Worm (Caenorhabditis elegans) whole organism, early embryonic: ENCODE measurements around the gene srw-134.

ENCODE experiments used
- B0310.2 ChIP-seq: sonication (generic microtip); optimal IDR thresholded peaks from 2 replicates; lab custom pipeline; 2016; ENCODE audit warnings: mild to moderate bottlenecking, missing genetic modification characterization, missing compliant biosample characterization
- F13C5.2 ChIP-seq: sonication (generic microtip); optimal IDR thresholded peaks from 2 replicates; lab custom pipeline; 2017; ENCODE audit warnings: mild to moderate bottlenecking, missing genetic modification characterization, inconsistent platforms, missing compliant biosample characterization
- aly-1 ChIP-seq: sonication (generic microtip); optimal IDR thresholded peaks from 2 replicates; lab custom pipeline; 2016; ENCODE audit warnings: missing genetic modification characterization, missing compliant biosample characterization
- ama-1 ChIP-seq: fragments of 150-350 bp; optimal IDR thresholded peaks from 2 replicates; lab custom pipeline; 2014
- ceh-13 ChIP-seq: fragments of 200-800 bp; sonication (Bioruptor generic); optimal IDR thresholded peaks from 2 replicates; lab custom pipeline; 2018; ENCODE audit warnings: mild to moderate bottlenecking, missing genetic modification characterization, missing compliant biosample characterization
- ceh-36 ChIP-seq: sonication (generic microtip); optimal IDR thresholded peaks from 2 replicates; lab custom pipeline; 2016; ENCODE audit warnings: missing genetic modification characterization, inconsistent platforms, missing compliant biosample characterization
- ets-7 ChIP-seq: sonication (generic microtip); optimal IDR thresholded peaks from 2 replicates; lab custom pipeline; 2016; ENCODE audit warnings: missing genotype, missing genetic modification characterization, missing compliant biosample characterization
- flt-1 ChIP-seq: fragments of 200-800 bp; sonication (Bioruptor generic); IDR thresholded peaks from 2 replicates; pipeline ENCODE4 v1.3.6; 2022; ENCODE audit warnings: missing genetic modification characterization, missing compliant biosample characterization
- hmbx-1 ChIP-seq: sonication (generic microtip); optimal IDR thresholded peaks from 2 replicates; lab custom pipeline; 2016; ENCODE audit warnings: mild to moderate bottlenecking, missing genetic modification characterization, missing compliant biosample characterization
- hmg-4 ChIP-seq: fragments of 200-800 bp; sonication (Bioruptor generic); optimal IDR thresholded peaks from 2 replicates; lab custom pipeline; 2018; ENCODE audit warnings: mild to moderate bottlenecking, missing genetic modification characterization, missing compliant biosample characterization
- hnd-1 ChIP-seq: sonication (generic microtip); optimal IDR thresholded peaks from 2 replicates; lab custom pipeline; 2016; ENCODE audit warnings: missing genetic modification characterization, missing compliant biosample characterization
- pes-1 ChIP-seq: fragments of 200-800 bp; sonication (Bioruptor generic); IDR thresholded peaks from 2 replicates; pipeline ENCODE4 v1.3.6; 2022; ENCODE audit warnings: missing genetic modification reagents, missing genetic modification characterization, missing compliant biosample characterization
- scrt-1 ChIP-seq: fragments of 200-800 bp; sonication (Bioruptor generic); IDR thresholded peaks from 2 replicates; pipeline ENCODE4 v1.3.6; 2022; ENCODE audit warnings: missing genetic modification characterization, missing compliant biosample characterization
- sea-1 ChIP-seq: fragments of 200-800 bp; sonication (Bioruptor generic); conservative IDR thresholded peaks from 2 replicates; pipeline ENCODE4 v1.3.6; 2022; ENCODE audit warnings: missing genetic modification characterization, missing compliant biosample characterization
- tbx-11 ChIP-seq: fragments of 200-800 bp; sonication (Bioruptor generic); IDR thresholded peaks from 2 replicates; pipeline ENCODE4 v1.3.6; 2022; ENCODE audit warnings: missing genetic modification characterization, missing compliant biosample characterization
- tbx-37 ChIP-seq: fragments of 200-800 bp; sonication (Bioruptor generic); conservative IDR thresholded peaks from 2 replicates; pipeline ENCODE4 v1.3.6; 2022; ENCODE audit warnings: missing genetic modification reagents, missing genetic modification characterization, missing compliant biosample characterization
- tra-4 ChIP-seq: sonication (generic microtip); optimal IDR thresholded peaks from 2 replicates; lab custom pipeline; 2017; ENCODE audit warnings: missing genetic modification characterization, missing compliant biosample characterization

The srw-134 gene

DNA sequence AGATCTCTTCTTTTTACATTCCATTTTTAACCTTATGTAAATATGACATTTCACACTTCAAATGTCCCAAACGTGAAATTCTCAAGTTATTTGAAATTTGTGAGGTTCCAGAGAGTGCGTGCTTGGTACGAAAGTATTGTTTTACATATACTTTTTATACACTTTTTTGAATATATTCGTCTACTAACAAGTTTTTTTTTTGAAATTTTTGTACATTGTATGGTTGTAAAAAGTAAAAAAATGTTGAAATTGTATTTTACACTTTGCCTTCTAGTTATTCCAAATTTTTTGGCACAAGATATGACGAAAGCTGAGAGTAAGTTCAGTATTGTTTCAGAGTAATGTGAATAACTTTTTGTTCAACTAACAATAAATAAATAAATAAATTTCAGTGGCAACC lies 22.3 kb upstream of the srw-134 start, which contains the start of gene lgc-1:
TSS of gene lgc-1 (plus strand) at position 301 of the 400 bp plus-strand sequence.
- TF ChIP-seq hmbx-1: no peak
- TF ChIP-seq ceh-36: no peak
- no peak for TF ChIP-seq scrt-1 (GFP tag; lab: Robert Waterston, UW)

- TF ChIP-seq hmbx-1 (no peak), tbx-37 (GFP tag; lab: Robert Waterston, UW) (no peak), tra-4 (tag; lab: Kevin White, UChicago) (no peak), ceh-13 (GFP tag; lab: Kevin White, UChicago) (no peak), hmg-4 (GFP tag; lab: Kevin White, UChicago) (no peak), scrt-1 (GFP tag; lab: Robert Waterston, UW) (no peak), aly-1 (tag; lab: Kevin White, UChicago) (no peak)
These were observed 19.1 kb upstream of the srw-134 start, which contains the start of gene nhr-57 for ce11 chrV:4131471-4131939. nhr-57 (plus strand) TSS chrV:4131889.

- no peak for TF ChIP-seq tra-4 (tag; lab: Kevin White, UChicago)
- no peak for TF ChIP-seq hmbx-1
- no peak for TF ChIP-seq flt-1 (GFP tag; lab: Robert Waterston, UW)
- TF ChIP-seq aly-1 (tag; lab: Kevin White, UChicago): no peak
- TF ChIP-seq F13C5.2 (tag; lab: Kevin White, UChicago): no peak
- no peak for TF ChIP-seq ama-1
- no peak for TF ChIP-seq tbx-11 (GFP tag; lab: Robert Waterston, UW)
- TF ChIP-seq sea-1 (GFP tag; lab: Robert Waterston, UW): no peak
- no peak for TF ChIP-seq pes-1 (GFP tag; lab: Robert Waterston, UW)
- no peak for TF ChIP-seq B0310.2
- TF ChIP-seq scrt-1 (GFP tag; lab: Robert Waterston, UW): no peak
- no peak for TF ChIP-seq ceh-13 (GFP tag; lab: Kevin White, UChicago)
- TF ChIP-seq hnd-1 (tag; lab: Kevin White, UChicago): no peak
These were observed 17.2 kb upstream of the srw-134 start, which contains the start of gene phat-4 for ce11 chrV:4129604-4130003. phat-4 (plus strand) TSS chrV:4129904.

DNA sequence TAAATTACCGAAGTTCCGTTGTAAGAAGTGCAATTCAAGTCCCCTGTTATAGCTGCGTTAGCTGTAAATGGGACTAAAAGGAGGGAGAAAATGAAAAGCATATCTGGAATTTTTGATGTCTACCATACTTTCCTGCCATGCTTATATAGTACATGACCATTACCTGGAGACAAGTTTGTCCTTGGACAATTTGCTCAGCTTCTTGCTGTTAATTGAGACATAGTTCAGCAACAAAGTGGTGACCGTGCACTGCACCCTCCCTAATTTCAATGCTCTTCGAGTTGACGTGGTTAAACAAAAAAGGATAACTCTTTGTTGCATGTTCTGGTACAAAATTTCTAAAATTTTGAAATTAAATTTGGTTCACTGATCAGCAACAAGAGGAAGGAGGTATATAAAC lies 15.0 kb upstream of the srw-134 start, which contains the start of gene T05B4.13:
TSS of gene T05B4.13 (minus strand) at position 101 of the 400 bp plus-strand sequence.
- TF ChIP-seq ets-7 (tag; lab: Kevin White, UChicago): no peak
- no peak for TF ChIP-seq sea-1 (GFP tag; lab: Robert Waterston, UW)
- no peak for TF ChIP-seq aly-1 (tag; lab: Kevin White, UChicago)
- TF ChIP-seq hmg-4 (GFP tag; lab: Kevin White, UChicago): no peak
- TF ChIP-seq ceh-13 (GFP tag; lab: Kevin White, UChicago): no peak
- TF ChIP-seq tbx-11 (GFP tag; lab: Robert Waterston, UW): no peak
- TF ChIP-seq tra-4 (tag; lab: Kevin White, UChicago): no peak
- TF ChIP-seq ama-1: no peak
- TF ChIP-seq F13C5.2 (tag; lab: Kevin White, UChicago): no peak
- no peak for TF ChIP-seq B0310.2
- no peak for TF ChIP-seq flt-1 (GFP tag; lab: Robert Waterston, UW)
- TF ChIP-seq scrt-1 (GFP tag; lab: Robert Waterston, UW): no peak
- no peak for TF ChIP-seq pes-1 (GFP tag; lab: Robert Waterston, UW)
- TF ChIP-seq hmbx-1: no peak

ce11 chrV:4125552-4126084 lies 13.2 kb upstream of the srw-134 start, which contains the start of gene T05B4.12:
T05B4.12 (minus strand) TSS chrV:4126034.
- no peak for TF ChIP-seq ceh-36
- no peak for TF ChIP-seq sea-1 (GFP tag; lab: Robert Waterston, UW)
- no peak for TF ChIP-seq ama-1
- no peak for TF ChIP-seq B0310.2
- TF ChIP-seq hmbx-1: no peak
- no peak for TF ChIP-seq aly-1 (tag; lab: Kevin White, UChicago)
- no peak for TF ChIP-seq tbx-37 (GFP tag; lab: Robert Waterston, UW)
- no peak for TF ChIP-seq flt-1 (GFP tag; lab: Robert Waterston, UW)
- no peak for TF ChIP-seq scrt-1 (GFP tag; lab: Robert Waterston, UW)
- TF ChIP-seq F13C5.2 (tag; lab: Kevin White, UChicago): no peak
- no peak for TF ChIP-seq ceh-13 (GFP tag; lab: Kevin White, UChicago)
- TF ChIP-seq hmg-4 (GFP tag; lab: Kevin White, UChicago): no peak

- TF ChIP-seq tra-4 (tag; lab: Kevin White, UChicago) (no peak), B0310.2 (no peak), F13C5.2 (tag; lab: Kevin White, UChicago) (no peak), hnd-1 (tag; lab: Kevin White, UChicago) (no peak), pes-1 (GFP tag; lab: Robert Waterston, UW) (no peak), scrt-1 (GFP tag; lab: Robert Waterston, UW) (no peak), sea-1 (GFP tag; lab: Robert Waterston, UW) (no peak), flt-1 (GFP tag; lab: Robert Waterston, UW) (no peak), ama-1 (no peak)
These were observed 10.0 kb upstream of the srw-134 start, which contains the start of gene phat-5 for ce11 chrV:4122415-4122814. phat-5 (minus strand) TSS chrV:4122515.

DNA sequence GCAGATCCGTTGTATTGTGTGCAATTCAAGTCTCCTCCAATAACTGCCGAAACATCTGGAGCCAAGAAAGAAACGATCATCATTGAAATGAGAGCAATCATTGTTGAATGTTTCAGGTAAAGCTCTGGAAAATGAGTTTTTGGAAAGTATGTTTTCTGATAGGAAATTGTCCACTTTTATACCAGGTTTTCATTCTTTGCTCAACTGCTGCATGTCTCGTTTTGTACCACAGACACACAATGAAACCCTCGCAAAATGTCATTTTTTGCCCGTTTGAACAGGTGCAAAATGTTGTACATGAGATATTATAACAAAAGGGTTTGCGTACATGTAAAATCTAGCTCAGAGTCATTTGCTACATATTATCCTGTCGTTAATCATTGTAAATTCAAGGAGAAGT lies 8.2 kb upstream of the srw-134 start, which contains the start of gene T05B4.10:
TSS of gene T05B4.10 (minus strand) at position 101 of the 400 bp plus-strand sequence.
- TF ChIP-seq pes-1 (GFP tag; lab: Robert Waterston, UW) (no peak), tra-4 (tag; lab: Kevin White, UChicago) (no peak), tbx-37 (GFP tag; lab: Robert Waterston, UW) (no peak), hmg-4 (GFP tag; lab: Kevin White, UChicago) (no peak), B0310.2 (no peak), F13C5.2 (tag; lab: Kevin White, UChicago) (no peak), tbx-11 (GFP tag; lab: Robert Waterston, UW) (no peak), hnd-1 (tag; lab: Kevin White, UChicago) (no peak), ceh-13 (GFP tag; lab: Kevin White, UChicago) (no peak), flt-1 (GFP tag; lab: Robert Waterston, UW) (no peak), sea-1 (GFP tag; lab: Robert Waterston, UW) (no peak)
